Fruit fly (Drosophila melanogaster) whole organism, embryonic: ENCODE results near the gene Smox.
A peak's percentile ranks its signal among the peaks of the same experiment; 100 is the strongest.

Experiments
- Atf-2 ChIP-seq: fragments of 200-800 bp; sonication (Bioruptor generic); optimal IDR thresholded peaks from 2 replicates; lab custom pipeline; 2016; ENCODE audit warnings: missing biosample characterization, missing genetic modification characterization
- Bteb2 ChIP-seq: fragments of 200-800 bp; sonication (Bioruptor generic); optimal IDR thresholded peaks from 2 replicates; lab custom pipeline; 2016; ENCODE audit warnings: missing biosample characterization, missing genetic modification characterization
- CG11723 ChIP-seq: fragments of 200-800 bp; sonication (Bioruptor generic); optimal IDR thresholded peaks from 2 replicates; lab custom pipeline; 2017; ENCODE audit warnings: missing biosample characterization, mild to moderate bottlenecking, missing genetic modification characterization
- CG12942 ChIP-seq: fragments of 200-800 bp; sonication (Bioruptor generic); optimal IDR thresholded peaks from 3 replicates; lab custom pipeline; 2016; ENCODE audit warnings: missing biosample characterization, missing genetic modification characterization
- CG13287 ChIP-seq: fragments of 200-800 bp; sonication (Bioruptor generic); IDR thresholded peaks from 2 replicates; pipeline ENCODE4 v1.3.6; 2022; ENCODE audit warnings: missing biosample characterization, missing genetic modification characterization; ENCODE audit not compliant: partially characterized antibody
- CG14014 ChIP-seq: fragments of 200-800 bp; sonication (Bioruptor generic); IDR thresholded peaks from 2 replicates; pipeline ENCODE4 v1.3.6; 2022; ENCODE audit warnings: missing biosample characterization, missing genetic modification characterization
- CG16779 ChIP-seq: fragments of 200-800 bp; sonication (Bioruptor generic); IDR thresholded peaks from 2 replicates; pipeline ENCODE4 v1.3.6; 2022; ENCODE audit warnings: missing biosample characterization, missing genetic modification characterization
- CG18011 ChIP-seq: fragments of 200-800 bp; sonication (Bioruptor generic); optimal IDR thresholded peaks from 2 replicates; lab custom pipeline; 2017; ENCODE audit warnings: missing biosample characterization, missing genetic modification characterization, mild to moderate bottlenecking, moderate library complexity, missing genotype
- CG2678 ChIP-seq: fragments of 200-800 bp; sonication (Bioruptor generic); optimal IDR thresholded peaks from 3 replicates; lab custom pipeline; 2019; ENCODE audit warnings: missing biosample characterization, mild to moderate bottlenecking, missing genetic modification characterization, moderate library complexity
- CG34224 ChIP-seq: fragments of 200-800 bp; sonication (Bioruptor generic); IDR thresholded peaks from 3 replicates; pipeline ENCODE4 v1.3.6; 2022; ENCODE audit warnings: missing biosample characterization, missing genetic modification characterization; ENCODE audit not compliant: partially characterized antibody
- CG3995 ChIP-seq: fragments of 200-800 bp; sonication (Bioruptor generic); optimal IDR thresholded peaks from 3 replicates; lab custom pipeline; 2016; ENCODE audit warnings: missing biosample characterization, missing genetic modification characterization
- CG4820 ChIP-seq: fragments of 200-800 bp; sonication (Bioruptor generic); optimal IDR thresholded peaks from 3 replicates; lab custom pipeline; 2016; ENCODE audit warnings: missing biosample characterization, missing genetic modification characterization
- CG7963 ChIP-seq: fragments of 200-800 bp; sonication (Bioruptor generic); IDR thresholded peaks from 3 replicates; pipeline ENCODE4 v1.3.6; 2022; ENCODE audit warnings: missing biosample characterization, missing genetic modification characterization; ENCODE audit not compliant: partially characterized antibody
- CG8388 ChIP-seq: fragments of 200-800 bp; sonication (Bioruptor generic); optimal IDR thresholded peaks from 2 replicates; lab custom pipeline; 2019; ENCODE audit warnings: missing biosample characterization, mild to moderate bottlenecking, missing genetic modification characterization, moderate library complexity
- CG9817 ChIP-seq: fragments of 200-800 bp; sonication (Bioruptor generic); optimal IDR thresholded peaks from 2 replicates; lab custom pipeline; 2018; ENCODE audit warnings: missing biosample characterization, mild to moderate bottlenecking, missing genetic modification characterization, moderate library complexity
- Dip3 ChIP-seq: fragments of 200-800 bp; sonication (Bioruptor generic); optimal IDR thresholded peaks from 3 replicates; lab custom pipeline; 2016; ENCODE audit warnings: missing biosample characterization, missing genetic modification characterization
- Elba2 ChIP-seq: fragments of 200-800 bp; sonication (Bioruptor generic); optimal IDR thresholded peaks from 3 replicates; lab custom pipeline; 2016; ENCODE audit warnings: missing biosample characterization, missing genetic modification characterization
- HLH3B ChIP-seq: fragments of 200-800 bp; sonication (Bioruptor generic); IDR thresholded peaks from 2 replicates; pipeline ENCODE4 v1.3.6; 2022; ENCODE audit warnings: missing biosample characterization, missing genetic modification characterization
- Hand ChIP-seq: fragments of 200-800 bp; sonication (Bioruptor generic); optimal IDR thresholded peaks from 2 replicates; lab custom pipeline; 2017; ENCODE audit warnings: mild to moderate bottlenecking, missing biosample characterization, missing genetic modification reagents, missing genetic modification characterization
- Hr3 ChIP-seq: fragments of 200-800 bp; sonication (Bioruptor generic); optimal IDR thresholded peaks from 3 replicates; lab custom pipeline; 2016; ENCODE audit warnings: missing biosample characterization, missing genetic modification characterization
- Hr51 ChIP-seq, 2 experiments: fragments of 200-800 bp; sonication (Bioruptor generic); optimal IDR thresholded peaks; 2 replicates in 1 of 2; 3 replicates in 1 of 2; lab custom pipeline; 2016 to 2018; ENCODE audit warnings: missing biosample characterization in 2 of 2, missing genetic modification characterization in 2 of 2, mild to moderate bottlenecking in 1 of 2, moderate library complexity in 1 of 2
- Mrtf ChIP-seq: fragments of 200-800 bp; sonication (Bioruptor generic); IDR thresholded peaks from 3 replicates; pipeline ENCODE4 v1.3.6; 2022; ENCODE audit warnings: missing biosample characterization, missing genetic modification characterization
- Spps ChIP-seq: fragments of 200-800 bp; sonication (Bioruptor generic); optimal IDR thresholded peaks from 2 replicates; lab custom pipeline; 2018; ENCODE audit warnings: missing biosample characterization, mild to moderate bottlenecking, missing genetic modification characterization
- abd-A ChIP-seq: fragments of 200-800 bp; sonication (Bioruptor generic); optimal IDR thresholded peaks from 3 replicates; lab custom pipeline; 2019; ENCODE audit warnings: missing biosample characterization, mild to moderate bottlenecking, missing genetic modification characterization, moderate library complexity
- ato ChIP-seq: fragments of 200-800 bp; sonication (Bioruptor generic); IDR thresholded peaks from 2 replicates; pipeline ENCODE4 v1.3.6; 2022; ENCODE audit warnings: missing biosample characterization, missing genetic modification characterization; ENCODE audit not compliant: partially characterized antibody
- bcd ChIP-seq: fragments of 200-800 bp; sonication (Bioruptor generic); optimal IDR thresholded peaks from 2 replicates; lab custom pipeline; 2017; ENCODE audit warnings: missing biosample characterization, mild to moderate bottlenecking, missing genetic modification characterization
- chm ChIP-seq: fragments of 200-800 bp; sonication (Bioruptor generic); IDR thresholded peaks from 2 replicates; pipeline ENCODE4 v1.3.6; 2022; ENCODE audit warnings: missing biosample characterization, missing genetic modification characterization
- dan ChIP-seq: fragments of 200-800 bp; sonication (Bioruptor generic); IDR thresholded peaks from 2 replicates; pipeline ENCODE4 v1.3.6; 2022; ENCODE audit warnings: missing biosample characterization, missing genetic modification characterization
- dysf ChIP-seq: fragments of 200-800 bp; sonication (Bioruptor generic); IDR thresholded peaks from 3 replicates; pipeline ENCODE4 v1.3.6; 2022; ENCODE audit warnings: missing biosample characterization, missing genetic modification characterization
- esg ChIP-seq: fragments of 200-800 bp; sonication (Bioruptor generic); conservative IDR thresholded peaks from 2 replicates; pipeline ENCODE4 v1.3.6; 2022; ENCODE audit warnings: missing biosample characterization, missing genetic modification characterization
- fu2 ChIP-seq: fragments of 200-800 bp; sonication (Bioruptor generic); optimal IDR thresholded peaks from 2 replicates; lab custom pipeline; 2016; ENCODE audit warnings: missing biosample characterization, missing genetic modification characterization
- gce ChIP-seq: fragments of 200-800 bp; sonication (Bioruptor generic); IDR thresholded peaks from 3 replicates; pipeline ENCODE4 v1.3.6; 2022; ENCODE audit warnings: missing biosample characterization, missing genetic modification characterization
- grn ChIP-seq: fragments of 200-800 bp; sonication (Bioruptor generic); optimal IDR thresholded peaks from 3 replicates; lab custom pipeline; 2017; ENCODE audit warnings: missing biosample characterization, missing genetic modification characterization
- gro ChIP-seq: fragments of 200-800 bp; sonication (Bioruptor generic); optimal IDR thresholded peaks from 2 replicates; lab custom pipeline; 2016; ENCODE audit warnings: missing biosample characterization, missing genetic modification characterization
- hth ChIP-seq: fragments of >200 bp; optimal IDR thresholded peaks from 2 replicates; lab custom pipeline; 2017; ENCODE audit warnings: inconsistent platforms
- kni ChIP-seq: fragments of 200-800 bp; sonication (Bioruptor generic); optimal IDR thresholded peaks from 3 replicates; lab custom pipeline; 2017; ENCODE audit warnings: mild to moderate bottlenecking, missing biosample characterization, missing genetic modification reagents, missing genetic modification characterization
- luna ChIP-seq: fragments of 200-800 bp; sonication (Bioruptor generic); optimal IDR thresholded peaks from 2 replicates; lab custom pipeline; 2016; ENCODE audit warnings: missing biosample characterization, missing genetic modification characterization
- pan ChIP-seq, 4 experiments: fragments of >200 bp in 3 of 4; fragments of 200-800 bp in 1 of 4; sonication (Bioruptor generic) in 1 of 4; optimal IDR thresholded peaks in 3 of 4; IDR thresholded peaks in 1 of 4; 2 replicates each; pipeline versions ENCODE4 v1.3.6 to Lab custom; 2017 to 2022; ENCODE audit warnings: missing biosample characterization in 2 of 4, missing genetic modification characterization in 2 of 4, mixed read lengths in 1 of 4
- pros ChIP-seq: fragments of 200-800 bp; sonication (Bioruptor generic); optimal IDR thresholded peaks from 3 replicates; lab custom pipeline; 2019; ENCODE audit warnings: missing biosample characterization, mild to moderate bottlenecking, missing genetic modification characterization, moderate library complexity
- ro ChIP-seq: fragments of 200-800 bp; sonication (Bioruptor generic); IDR thresholded peaks from 2 replicates; pipeline ENCODE4 v1.3.6; 2022; ENCODE audit warnings: missing biosample characterization, missing genetic modification characterization
- row ChIP-seq: fragments of 200-800 bp; sonication (Bioruptor generic); IDR thresholded peaks from 3 replicates; pipeline ENCODE4 v1.3.6; 2022; ENCODE audit warnings: missing biosample characterization, missing genetic modification characterization
- z ChIP-seq: fragments of 200-800 bp; sonication (Bioruptor generic); IDR thresholded peaks from 3 replicates; pipeline ENCODE4 v1.3.6; 2022; ENCODE audit warnings: missing biosample characterization, missing genetic modification characterization
- zfh1 ChIP-seq: fragments of 200-800 bp; sonication (Bioruptor generic); IDR thresholded peaks from 3 replicates; pipeline ENCODE4 v1.3.6; 2022; ENCODE audit warnings: missing biosample characterization, missing genetic modification characterization

Gene Smox

DNA sequence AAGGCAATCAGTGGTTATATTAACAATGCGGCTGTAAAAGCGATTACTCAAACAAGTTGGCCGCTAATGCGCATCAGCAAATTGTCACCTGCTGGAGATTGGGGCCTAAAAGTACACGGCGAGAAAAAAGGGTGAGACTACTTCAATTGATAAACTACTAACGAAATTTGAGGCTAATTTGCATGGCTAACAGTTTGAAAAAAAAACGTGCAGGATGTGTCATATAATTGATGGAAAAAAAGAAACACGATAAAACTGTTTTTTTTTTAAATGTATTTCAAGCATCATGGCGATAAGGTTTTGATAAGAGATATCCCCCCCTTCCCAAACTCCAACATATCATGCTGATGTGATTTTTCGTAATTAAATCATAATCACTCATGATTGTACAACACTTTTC, 29.4 kb downstream of the Smox start (continued):
- TF ChIP-seq CG14014 (GFP tag; lab: Robert Waterston, UW) = peak; percentile 46; the same call in 1 of the 2 replicates
- no peak for TF ChIP-seq pros (GFP tag; lab: Kevin White, UChicago)
- no peak for TF ChIP-seq luna (GFP tag; lab: Kevin White, UChicago)
- TF ChIP-seq kni (GFP tag; lab: Kevin White, UChicago) = no peak
- TF ChIP-seq gce (GFP tag; lab: Robert Waterston, UW) = no peak
- no peak for TF ChIP-seq chm (GFP tag; lab: Robert Waterston, UW)
- peak; percentile 2 for TF ChIP-seq Dip3
- peak in 1 of 2 experiments; percentile 42 for TF ChIP-seq Hr51 (GFP tag; optimal IDR thresholded peaks at IDR 0.05; lab: Kevin White, UChicago)
- TF ChIP-seq CG9817 (tag; lab: Kevin White, UChicago) = peak; percentile 19
- no peak for TF ChIP-seq Atf-2
- peak; percentile 57 for TF ChIP-seq CG2678 (tag; lab: Kevin White, UChicago)
- no peak for TF ChIP-seq CG7963 (GFP tag; lab: Robert Waterston, UW)
- no peak for TF ChIP-seq pan (optimal IDR thresholded peaks at IDR 0.05; lab: Kevin White, UChicago)
- peak in 1 of 2 experiments; percentile 50 for TF ChIP-seq pan (GFP tag; optimal IDR thresholded peaks at IDR 0.05 in 1 of 2, IDR thresholded peaks at IDR 0.05 in 1 of 2)
- no peak for TF ChIP-seq CG12942
- no peak for TF ChIP-seq CG18011
- no peak for TF ChIP-seq Hr3
- no peak for TF ChIP-seq CG13287 (GFP tag; lab: Robert Waterston, UW)
- no peak for TF ChIP-seq grn
- no peak for TF ChIP-seq hth (lab: Kevin White, UChicago)
- TF ChIP-seq Hand (GFP tag; lab: Kevin White, UChicago) = no peak
- TF ChIP-seq HLH3B = no peak
- TF ChIP-seq Elba2 (GFP tag; lab: Kevin White, UChicago) = no peak
- TF ChIP-seq ro = no peak
- no peak for TF ChIP-seq CG16779 (GFP tag; lab: Robert Waterston, UW)
- TF ChIP-seq Bteb2 = no peak
- no peak for TF ChIP-seq z (GFP tag; lab: Robert Waterston, UW)
- no peak for TF ChIP-seq dan
- TF ChIP-seq CG11723 = no peak
- TF ChIP-seq bcd (GFP tag; lab: Kevin White, UChicago) = no peak
- peak; percentile 36; the same call in 1 of the 2 replicates for TF ChIP-seq esg (GFP tag; lab: Robert Waterston, UW)
- TF ChIP-seq Spps = no peak
- TF ChIP-seq row = peak; percentile 66
- no peak for TF ChIP-seq zfh1 (GFP tag; lab: Robert Waterston, UW)
- no peak for TF ChIP-seq CG4820 (GFP tag; lab: Kevin White, UChicago)
- TF ChIP-seq CG8388 (GFP tag; lab: Kevin White, UChicago) = no peak
- no peak for TF ChIP-seq CG34224
- no peak for TF ChIP-seq CG3995 (GFP tag; lab: Kevin White, UChicago)
- no peak for TF ChIP-seq ato (GFP tag; lab: Robert Waterston, UW)
- TF ChIP-seq gro (GFP tag; lab: Kevin White, UChicago) = peak; percentile 31
- TF ChIP-seq Mrtf (GFP tag; lab: Robert Waterston, UW) = no peak
- TF ChIP-seq dysf (GFP tag; lab: Robert Waterston, UW) = peak; percentile 65; the same call in 2 of the 3 replicates
- peak; percentile 2 for TF ChIP-seq fu2
- no peak for TF ChIP-seq abd-A (tag; lab: Kevin White, UChicago)
